Fruit fly (Drosophila melanogaster) whole organism: ENCODE data around the gene Chro.

Experiments used
- CG8478 ChIP-seq: fragments of >200 bp; optimal IDR thresholded peaks from 2 replicates; lab custom pipeline; 2018; ENCODE audit warnings: inconsistent platforms
- Dll ChIP-seq: fragments of >200 bp; optimal IDR thresholded peaks from 2 replicates; lab custom pipeline; 2017
- EcR ChIP-seq, 2 experiments: fragments of >200 bp; optimal IDR thresholded peaks; 2 replicates each; lab custom pipeline; 2017; ENCODE audit warnings: missing biosample characterization in 2 of 2, missing genetic modification characterization in 2 of 2, missing genetic modification reagents in 2 of 2
- pan ChIP-seq: fragments of >200 bp; optimal IDR thresholded peaks from 2 replicates; lab custom pipeline; 2017
- psq ChIP-seq: fragments of >200 bp; optimal IDR thresholded peaks from 2 replicates; lab custom pipeline; 2017
- usp ChIP-seq: fragments of >200 bp; optimal IDR thresholded peaks from 2 replicates; lab custom pipeline; 2017; ENCODE audit warnings: missing biosample characterization, missing genetic modification characterization, mixed read lengths

Chro gene

dm6 chr3L:22878723-22879343 is at the start of gene Chro, which contains the start of gene Ssl1:
Gene Chro (minus strand): TSS chr3L:22878984.
Gene Ssl1 (plus strand): TSS chr3L:22879089.
- TF ChIP-seq CG8478 (lab: Kevin White, UChicago) (no peak), usp (GFP tag; lab: Kevin White, UChicago) (no peak), psq (no peak), pan (lab: Kevin White, UChicago) (no peak), Dll (no peak), EcR (GFP tag; optimal IDR thresholded peaks at IDR 0.05; lab: Kevin White, UChicago) (peak in 1 of 2 experiments; percentile 69)

- TF ChIP-seq EcR (GFP tag; optimal IDR thresholded peaks at IDR 0.05; lab: Kevin White, UChicago) (no peak), psq (no peak), CG8478 (lab: Kevin White, UChicago) (no peak), Dll (peak; percentile 83), pan (lab: Kevin White, UChicago) (no peak)
These were observed 31.2 kb upstream of the Chro start, which contains the start of gene CG12768 for dm6 chr3L:22909914-22910541. Gene CG12768 (plus strand): TSS chr3L:22910491.

dm6 chr3L:22909325-22909904 is 30.6 kb upstream of the Chro start:
- TF ChIP-seq psq (no peak), Dll (no peak), pan (lab: Kevin White, UChicago) (no peak), usp (GFP tag; lab: Kevin White, UChicago) (no peak), CG8478 (lab: Kevin White, UChicago) (no peak), EcR (GFP tag; optimal IDR thresholded peaks at IDR 0.05; lab: Kevin White, UChicago) (no peak)

dm6 chr3L:22901612-22902011 is 22.8 kb upstream of the Chro start, which contains the start of gene BoYb:
Gene BoYb (plus strand): TSS chr3L:22901912.
- TF ChIP-seq usp (GFP tag; lab: Kevin White, UChicago) (no peak), EcR (GFP tag; optimal IDR thresholded peaks at IDR 0.05; lab: Kevin White, UChicago) (no peak), pan (lab: Kevin White, UChicago) (no peak), psq (no peak), Dll (no peak), CG8478 (lab: Kevin White, UChicago) (no peak)

dm6 chr3L:22898444-22898843 is 19.7 kb upstream of the Chro start, which contains the start of gene CG11131:
Gene CG11131 (plus strand): TSS chr3L:22898744.
- no peak for TF ChIP-seq Dll
- TF ChIP-seq psq = no peak
- TF ChIP-seq EcR (GFP tag; optimal IDR thresholded peaks at IDR 0.05; lab: Kevin White, UChicago) = no peak
- no peak for TF ChIP-seq CG8478 (lab: Kevin White, UChicago)
- TF ChIP-seq pan (lab: Kevin White, UChicago) = no peak
- no peak for TF ChIP-seq usp (GFP tag; lab: Kevin White, UChicago)

dm6 chr3L:22894689-22895283 is 16.0 kb upstream of the Chro start:
- no peak for TF ChIP-seq usp (GFP tag; lab: Kevin White, UChicago)

dm6 chr3L:22891009-22891408 is 12.2 kb upstream of the Chro start:
- TF ChIP-seq usp (GFP tag; lab: Kevin White, UChicago) (no peak), EcR (GFP tag; optimal IDR thresholded peaks at IDR 0.05; lab: Kevin White, UChicago) (no peak), pan (lab: Kevin White, UChicago) (no peak), psq (no peak), CG8478 (lab: Kevin White, UChicago) (no peak), Dll (no peak)

- TF ChIP-seq Dll (no peak), psq (no peak), EcR (GFP tag; optimal IDR thresholded peaks at IDR 0.05; lab: Kevin White, UChicago) (no peak)
These were observed 11.2 kb upstream of the Chro start for dm6 chr3L:22890024-22890423.

- TF ChIP-seq pan (lab: Kevin White, UChicago) = no peak
- TF ChIP-seq psq = no peak
- no peak for TF ChIP-seq usp (GFP tag; lab: Kevin White, UChicago)
- TF ChIP-seq EcR (GFP tag; optimal IDR thresholded peaks at IDR 0.05; lab: Kevin White, UChicago) = no peak
- TF ChIP-seq Dll = no peak
- no peak for TF ChIP-seq CG8478 (lab: Kevin White, UChicago)
These were observed 9.9 kb upstream of the Chro start for dm6 chr3L:22888591-22889258.

- TF ChIP-seq usp (GFP tag; lab: Kevin White, UChicago) (no peak), EcR (GFP tag; optimal IDR thresholded peaks at IDR 0.05; lab: Kevin White, UChicago) (no peak), psq (no peak), pan (lab: Kevin White, UChicago) (no peak), Dll (no peak), CG8478 (lab: Kevin White, UChicago) (no peak)
These were observed 8.9 kb upstream of the Chro start for dm6 chr3L:22887677-22888076.

- no peak for TF ChIP-seq CG8478 (lab: Kevin White, UChicago)
- no peak for TF ChIP-seq psq
- TF ChIP-seq Dll = no peak
- TF ChIP-seq pan (lab: Kevin White, UChicago) = no peak
- TF ChIP-seq usp (GFP tag; lab: Kevin White, UChicago) = no peak
- TF ChIP-seq EcR (GFP tag; optimal IDR thresholded peaks at IDR 0.05; lab: Kevin White, UChicago) = no peak
These were observed 8.2 kb upstream of the Chro start for dm6 chr3L:22886939-22887338.
